Worm (Caenorhabditis elegans): ENCODE data around the gene gap-1.

- no peak for TF ChIP-seq nhr-90 (tag; optimal IDR thresholded peaks at IDR 0.05; ENCODE audit: poor library complexity)
- no peak for TF ChIP-seq sptf-1 (tag; optimal IDR thresholded peaks at IDR 0.05)
- no peak for TF ChIP-seq pag-3 (tag; optimal IDR thresholded peaks at IDR 0.05; ENCODE audit: borderline replicate concordance, insufficient read depth)
- no peak for TF ChIP-seq fkh-8 (tag; optimal IDR thresholded peaks at IDR 0.05)
- TF ChIP-seq nhr-11 (tag; optimal IDR thresholded peaks at IDR 0.05) = no peak
- no peak for TF ChIP-seq fos-1 (tag; optimal IDR thresholded peaks at IDR 0.05)
- TF ChIP-seq elt-3 (tag; optimal IDR thresholded peaks at IDR 0.05) = no peak
Measured at ce11 chrX:2180588-2180987, 11.7 kb upstream of the gap-1 start, which contains the start of gene F48B9.1.
